Worm (Caenorhabditis elegans): ENCODE results near the gene F58H1.2.

The F58H1.2 gene

ce11 chrV:11927346-11927745 lies 1.6 kb upstream of the F58H1.2 start, which contains the start of gene osm-6:
Gene osm-6 (minus strand): TSS chrV:11927446.
- TF ChIP-seq ceh-13 (GFP tag; optimal IDR thresholded peaks at IDR 0.05): no peak
- TF ChIP-seq flt-1 (GFP tag; IDR thresholded peaks at IDR 0.05): no peak
- no peak for TF ChIP-seq sea-1 (GFP tag; conservative IDR thresholded peaks at IDR 0.05)
- no peak for TF ChIP-seq tbx-11 (GFP tag; IDR thresholded peaks at IDR 0.05)
- TF ChIP-seq tbx-37 (GFP tag; conservative IDR thresholded peaks at IDR 0.05): no peak
- no peak for TF ChIP-seq ama-1 (optimal IDR thresholded peaks at IDR 0.05)
- TF ChIP-seq hmg-4 (GFP tag; optimal IDR thresholded peaks at IDR 0.05): no peak
- TF ChIP-seq B0310.2 (tag; optimal IDR thresholded peaks at IDR 0.05): no peak
- TF ChIP-seq F13C5.2 (tag; optimal IDR thresholded peaks at IDR 0.05): no peak
- no peak for TF ChIP-seq scrt-1 (GFP tag; IDR thresholded peaks at IDR 0.05)
- no peak for TF ChIP-seq hnd-1 (tag; optimal IDR thresholded peaks at IDR 0.05)
- no peak for TF ChIP-seq pes-1 (GFP tag; IDR thresholded peaks at IDR 0.05)
- TF ChIP-seq aly-1 (tag; optimal IDR thresholded peaks at IDR 0.05): no peak
- TF ChIP-seq tra-4 (tag; optimal IDR thresholded peaks at IDR 0.05): no peak
- TF ChIP-seq ets-7 (tag; optimal IDR thresholded peaks at IDR 0.05): no peak

- TF ChIP-seq hnd-1 (tag; optimal IDR thresholded peaks at IDR 0.05) (no peak), ama-1 (optimal IDR thresholded peaks at IDR 0.05) (no peak), aly-1 (tag; optimal IDR thresholded peaks at IDR 0.05) (no peak), F13C5.2 (tag; optimal IDR thresholded peaks at IDR 0.05) (peak; percentile 30), scrt-1 (GFP tag; IDR thresholded peaks at IDR 0.05) (no peak), tra-4 (tag; optimal IDR thresholded peaks at IDR 0.05) (peak; percentile 14), tbx-11 (GFP tag; IDR thresholded peaks at IDR 0.05) (no peak), hmg-4 (GFP tag; optimal IDR thresholded peaks at IDR 0.05) (no peak), sea-1 (GFP tag; conservative IDR thresholded peaks at IDR 0.05) (no peak), B0310.2 (tag; optimal IDR thresholded peaks at IDR 0.05) (no peak), hmbx-1 (tag; optimal IDR thresholded peaks at IDR 0.05) (peak; percentile 34), tbx-37 (GFP tag; conservative IDR thresholded peaks at IDR 0.05) (peak; percentile 18; the same call in 1 of the 2 replicates)
Measured at ce11 chrV:11933196-11934028, 4.5 kb downstream of the F58H1.2 start, which contains the start of the genes aman-2 and F58H1.3. Gene aman-2 (minus strand): TSS chrV:11933246. Gene F58H1.3 (plus strand): TSS chrV:11933978.

- TF ChIP-seq ama-1 (optimal IDR thresholded peaks at IDR 0.05) (no peak), aly-1 (tag; optimal IDR thresholded peaks at IDR 0.05) (no peak), hnd-1 (tag; optimal IDR thresholded peaks at IDR 0.05) (no peak)
Measured at ce11 chrV:11934848-11935247, 6.0 kb downstream of the F58H1.2 start, which contains the start of gene F58H1.8. Gene F58H1.8 (plus strand): TSS chrV:11935148.

- no peak for TF ChIP-seq ceh-13 (GFP tag; optimal IDR thresholded peaks at IDR 0.05)
- no peak for TF ChIP-seq ama-1 (optimal IDR thresholded peaks at IDR 0.05)
- TF ChIP-seq F13C5.2 (tag; optimal IDR thresholded peaks at IDR 0.05): no peak
- TF ChIP-seq tbx-37 (GFP tag; conservative IDR thresholded peaks at IDR 0.05): no peak
- TF ChIP-seq aly-1 (tag; optimal IDR thresholded peaks at IDR 0.05): no peak
- no peak for TF ChIP-seq B0310.2 (tag; optimal IDR thresholded peaks at IDR 0.05)
- no peak for TF ChIP-seq sea-1 (GFP tag; conservative IDR thresholded peaks at IDR 0.05)
- no peak for TF ChIP-seq pes-1 (GFP tag; IDR thresholded peaks at IDR 0.05)
- TF ChIP-seq flt-1 (GFP tag; IDR thresholded peaks at IDR 0.05): no peak
- no peak for TF ChIP-seq ceh-36 (tag; optimal IDR thresholded peaks at IDR 0.05)
- TF ChIP-seq tbx-11 (GFP tag; IDR thresholded peaks at IDR 0.05): no peak
- no peak for TF ChIP-seq scrt-1 (GFP tag; IDR thresholded peaks at IDR 0.05)
- no peak for TF ChIP-seq hnd-1 (tag; optimal IDR thresholded peaks at IDR 0.05)
- no peak for TF ChIP-seq hmg-4 (GFP tag; optimal IDR thresholded peaks at IDR 0.05)
- no peak for TF ChIP-seq tra-4 (tag; optimal IDR thresholded peaks at IDR 0.05)
- TF ChIP-seq ets-7 (tag; optimal IDR thresholded peaks at IDR 0.05): no peak
- no peak for TF ChIP-seq hmbx-1 (tag; optimal IDR thresholded peaks at IDR 0.05)
Measured at ce11 chrV:11937710-11938109, 8.8 kb downstream of the F58H1.2 start, which contains the start of gene gpla-1. Gene gpla-1 (minus strand): TSS chrV:11937810.

ce11 chrV:11940329-11940728 lies 11.4 kb downstream of the F58H1.2 start:
- TF ChIP-seq hmbx-1 (tag; optimal IDR thresholded peaks at IDR 0.05): no peak
- no peak for TF ChIP-seq ceh-36 (tag; optimal IDR thresholded peaks at IDR 0.05)
- TF ChIP-seq flt-1 (GFP tag; IDR thresholded peaks at IDR 0.05): no peak
- no peak for TF ChIP-seq ama-1 (optimal IDR thresholded peaks at IDR 0.05)
- TF ChIP-seq hmg-4 (GFP tag; optimal IDR thresholded peaks at IDR 0.05): no peak
- TF ChIP-seq F13C5.2 (tag; optimal IDR thresholded peaks at IDR 0.05): no peak
- no peak for TF ChIP-seq scrt-1 (GFP tag; IDR thresholded peaks at IDR 0.05)

ce11 chrV:11941664-11942063 lies 12.8 kb downstream of the F58H1.2 start:
- TF ChIP-seq B0310.2 (tag; optimal IDR thresholded peaks at IDR 0.05): no peak
- TF ChIP-seq tbx-37 (GFP tag; conservative IDR thresholded peaks at IDR 0.05): no peak
- no peak for TF ChIP-seq pes-1 (GFP tag; IDR thresholded peaks at IDR 0.05)
- TF ChIP-seq hmbx-1 (tag; optimal IDR thresholded peaks at IDR 0.05): no peak
- TF ChIP-seq flt-1 (GFP tag; IDR thresholded peaks at IDR 0.05): no peak

- TF ChIP-seq ceh-36 (tag; optimal IDR thresholded peaks at IDR 0.05) (no peak), sea-1 (GFP tag; conservative IDR thresholded peaks at IDR 0.05) (no peak), tra-4 (tag; optimal IDR thresholded peaks at IDR 0.05) (no peak), ets-7 (tag; optimal IDR thresholded peaks at IDR 0.05) (no peak), ceh-13 (GFP tag; optimal IDR thresholded peaks at IDR 0.05) (no peak), F13C5.2 (tag; optimal IDR thresholded peaks at IDR 0.05) (no peak), ama-1 (optimal IDR thresholded peaks at IDR 0.05) (no peak), aly-1 (tag; optimal IDR thresholded peaks at IDR 0.05) (no peak), B0310.2 (tag; optimal IDR thresholded peaks at IDR 0.05) (no peak), tbx-37 (GFP tag; conservative IDR thresholded peaks at IDR 0.05) (no peak), hnd-1 (tag; optimal IDR thresholded peaks at IDR 0.05) (no peak), pes-1 (GFP tag; IDR thresholded peaks at IDR 0.05) (no peak)
Measured at ce11 chrV:11942325-11942724, 13.4 kb downstream of the F58H1.2 start, which contains the start of gene F58H1.6. Gene F58H1.6 (plus strand): TSS chrV:11942625.
